Worm (Caenorhabditis elegans): ENCODE results near the gene jnk-1.

jnk-1 gene

DNA sequence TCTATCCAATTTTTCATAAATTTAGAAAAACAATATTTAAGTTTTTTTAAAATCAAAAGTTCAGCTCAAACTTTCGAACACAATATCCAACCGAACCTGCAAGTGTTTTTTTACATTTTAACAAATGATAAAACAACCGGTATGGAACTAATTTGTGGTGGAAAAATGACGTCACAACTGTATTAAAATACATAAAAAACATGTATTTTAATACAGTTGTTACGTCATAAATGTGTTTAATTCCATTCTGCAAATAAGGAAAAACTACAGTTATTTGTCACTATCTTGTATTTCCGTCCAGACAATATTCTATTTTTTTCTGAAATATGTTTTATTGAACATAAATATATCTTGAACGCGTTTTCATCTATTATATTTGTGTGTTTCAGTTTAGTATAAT, 54.8 kb downstream of the jnk-1 start:
- no peak for TF ChIP-seq elt-3 (tag; optimal IDR thresholded peaks at IDR 0.05)
- no peak for TF ChIP-seq skn-1 (tag; optimal IDR thresholded peaks at IDR 0.05)

DNA sequence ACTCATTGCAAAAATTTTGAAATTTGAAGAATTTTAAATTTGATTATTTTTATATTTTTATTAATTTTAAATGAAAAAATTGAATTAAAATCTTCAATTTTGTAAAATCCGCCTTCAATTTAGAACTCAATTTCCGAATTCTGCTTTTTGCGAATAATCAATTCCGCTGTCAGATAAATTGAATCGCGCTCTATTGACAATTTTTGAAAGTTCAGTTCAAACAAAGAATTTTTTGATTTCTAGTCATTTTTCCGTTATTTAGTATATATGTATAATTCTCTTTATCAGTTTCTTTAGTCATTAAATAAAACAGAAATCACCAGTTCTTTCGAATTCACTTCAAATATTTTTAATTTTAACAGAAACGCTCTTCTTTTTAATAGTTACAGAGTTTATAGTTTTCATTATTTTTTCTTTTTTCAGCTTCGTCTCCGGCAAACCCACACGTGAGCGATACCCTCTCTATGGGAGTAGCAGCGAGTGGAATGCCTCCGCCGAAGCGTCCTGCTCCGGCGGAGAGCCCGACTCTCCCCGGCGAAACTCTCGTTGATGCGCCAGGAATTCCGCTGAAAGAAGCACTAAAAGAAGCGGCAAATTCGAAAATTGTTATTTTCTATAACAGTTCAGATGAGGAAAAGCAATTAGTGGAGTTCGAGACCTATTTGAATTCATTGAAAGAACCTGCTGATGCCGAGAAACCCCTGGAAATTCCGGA, 55.4 kb downstream of the jnk-1 start:
- peak; percentile 42 for TF ChIP-seq C34F6.9 (tag; optimal IDR thresholded peaks at IDR 0.05)
- TF ChIP-seq gmeb-1 (tag; optimal IDR thresholded peaks at IDR 0.05): no peak
- TF ChIP-seq peb-1 (tag; optimal IDR thresholded peaks at IDR 0.05): no peak
- TF ChIP-seq unc-55 (GFP tag; optimal IDR thresholded peaks at IDR 0.05): peak; percentile 42
- no peak for TF ChIP-seq skn-1 (tag; optimal IDR thresholded peaks at IDR 0.05)
- peak; percentile 34 for TF ChIP-seq fos-1 (tag; optimal IDR thresholded peaks at IDR 0.05)
